Worm (Caenorhabditis elegans): ENCODE measurements around the gene coq-3.

DNA sequence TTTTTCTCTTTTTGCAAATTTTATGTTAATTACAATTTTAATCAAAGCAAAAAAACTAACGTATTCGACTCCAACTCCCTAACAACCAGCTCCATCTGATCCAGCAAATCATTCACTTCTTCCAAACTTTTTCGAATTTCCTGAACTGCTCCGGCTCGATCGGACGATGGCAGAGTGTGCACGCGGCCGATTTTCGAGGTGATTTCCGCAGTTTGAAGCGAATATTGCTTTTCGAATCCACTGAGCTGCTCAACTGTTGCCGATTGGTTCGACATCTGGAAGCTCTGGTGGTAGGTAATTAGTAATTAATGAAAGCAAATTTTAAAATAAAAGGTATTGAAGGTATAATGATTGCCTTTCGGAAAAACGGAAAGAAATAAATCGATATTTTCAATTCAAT, 29.7 kb downstream of the coq-3 start, which contains the start of gene vti-1:
- TF ChIP-seq mcd-1 (GFP tag; IDR thresholded peaks at IDR 0.05) (0 out of 2 replicates have a peak, but pooled peaks have one; percentile 34), T07F8.4 (tag; optimal IDR thresholded peaks at IDR 0.05) (no peak), nhr-90 (tag; optimal IDR thresholded peaks at IDR 0.05) (no peak)
